Fruit fly (Drosophila melanogaster) whole organism, embryonic: ENCODE results near the gene CG32147.

ENCODE experiments used
- Abd-B ChIP-seq: fragments of 200-800 bp; sonication (Bioruptor generic); optimal IDR thresholded peaks from 2 replicates; lab custom pipeline; 2018; ENCODE audit warnings: missing biosample characterization, mild to moderate bottlenecking, missing genetic modification characterization, moderate library complexity
- Awh ChIP-seq: fragments of 200-800 bp; sonication (Bioruptor generic); IDR thresholded peaks from 2 replicates; pipeline ENCODE4, ENCODE4 v1.3.6; 2022; ENCODE audit warnings: missing biosample characterization, missing genetic modification characterization
- CG11560 ChIP-seq: fragments of 200-800 bp; sonication (Bioruptor generic); IDR thresholded peaks from 3 replicates; pipeline ENCODE4 v1.3.6; 2022; ENCODE audit warnings: missing biosample characterization, missing genetic modification characterization
- CG14014 ChIP-seq: fragments of 200-800 bp; sonication (Bioruptor generic); IDR thresholded peaks from 2 replicates; pipeline ENCODE4 v1.3.6; 2022; ENCODE audit warnings: missing biosample characterization, missing genetic modification characterization
- CG17186 ChIP-seq: fragments of 200-800 bp; sonication (Bioruptor generic); optimal IDR thresholded peaks from 3 replicates; lab custom pipeline; 2017; ENCODE audit warnings: missing biosample characterization, missing genetic modification reagents, missing genetic modification characterization
- CG18011 ChIP-seq: fragments of 200-800 bp; sonication (Bioruptor generic); optimal IDR thresholded peaks from 2 replicates; lab custom pipeline; 2017; ENCODE audit warnings: missing biosample characterization, missing genetic modification characterization, mild to moderate bottlenecking, moderate library complexity, missing genotype
- CG18262 ChIP-seq: fragments of 200-800 bp; optimal IDR thresholded peaks from 3 replicates; lab custom pipeline; 2019; ENCODE audit warnings: missing biosample characterization, mild to moderate bottlenecking, missing genetic modification characterization, moderate library complexity
- CG42726 ChIP-seq: fragments of 200-800 bp; sonication (Bioruptor generic); IDR thresholded peaks from 2 replicates; pipeline ENCODE4 v1.3.6; 2022; ENCODE audit warnings: missing biosample characterization, missing genetic modification characterization; ENCODE audit not compliant: partially characterized antibody
- CG5180 ChIP-seq: fragments of 200-800 bp; sonication (Bioruptor generic); optimal IDR thresholded peaks from 3 replicates; lab custom pipeline; 2017; ENCODE audit warnings: missing biosample characterization, missing genetic modification characterization, mild to moderate bottlenecking, moderate library complexity, missing genetic modification reagents
- CG6683 ChIP-seq: fragments of 200-800 bp; sonication (Bioruptor generic); optimal IDR thresholded peaks from 2 replicates; lab custom pipeline; 2017; ENCODE audit warnings: missing biosample characterization, mild to moderate bottlenecking, missing genetic modification characterization, missing genetic modification reagents
- CG6765 ChIP-seq: fragments of 200-800 bp; sonication (Bioruptor generic); optimal IDR thresholded peaks from 3 replicates; lab custom pipeline; 2017; ENCODE audit warnings: missing biosample characterization, mild to moderate bottlenecking, missing genetic modification characterization
- CG9932 ChIP-seq: fragments of 200-800 bp; sonication (Bioruptor generic); IDR thresholded peaks from 2 replicates; pipeline ENCODE4 v1.3.6; 2022; ENCODE audit warnings: missing biosample characterization, missing genetic modification characterization
- CkIIα-i1 ChIP-seq: fragments of 200-800 bp; sonication (Bioruptor generic); IDR thresholded peaks from 2 replicates; pipeline ENCODE4 v1.3.6; 2022; ENCODE audit warnings: missing biosample characterization, missing genetic modification characterization
- Drgx ChIP-seq: fragments of 200-800 bp; sonication (Bioruptor generic); IDR thresholded peaks from 2 replicates; pipeline ENCODE4 v1.3.6; 2022; ENCODE audit warnings: missing biosample characterization, missing genetic modification characterization
- ERR ChIP-seq: fragments of 200-800 bp; sonication (Bioruptor generic); optimal IDR thresholded peaks from 2 replicates; lab custom pipeline; 2016; ENCODE audit warnings: missing biosample characterization, missing genetic modification characterization
- Hmr ChIP-seq: fragments of 200-800 bp; sonication (Bioruptor generic); optimal IDR thresholded peaks from 3 replicates; lab custom pipeline; 2017; ENCODE audit warnings: mild to moderate bottlenecking, missing biosample characterization, missing genetic modification reagents, missing genetic modification characterization
- Max ChIP-seq: fragments of 200-800 bp; sonication (Bioruptor generic); optimal IDR thresholded peaks from 2 replicates; lab custom pipeline; 2016; ENCODE audit warnings: missing biosample characterization, mild to moderate bottlenecking, missing genetic modification characterization
- Med ChIP-seq: fragments of 200-800 bp; sonication (Bioruptor generic); peaks from one replicate; lab custom pipeline; 2016; ENCODE audit warnings: missing biosample characterization, missing genetic modification characterization, mild to moderate bottlenecking, inconsistent platforms, moderate library complexity
- Pdp1 ChIP-seq, 2 experiments: fragments of 200-800 bp; sonication (Bioruptor generic); optimal IDR thresholded peaks; 3 replicates each; lab custom pipeline; 2016; ENCODE audit warnings: missing biosample characterization in 2 of 2, missing genetic modification characterization in 2 of 2, mild to moderate bottlenecking in 1 of 2, moderate library complexity in 1 of 2
- Xbp1 ChIP-seq: fragments of 200-800 bp; sonication (Bioruptor generic); optimal IDR thresholded peaks from 3 replicates; lab custom pipeline; 2016; ENCODE audit warnings: missing biosample characterization, mild to moderate bottlenecking, missing genetic modification characterization
- ab ChIP-seq: fragments of 200-800 bp; sonication (Bioruptor generic); optimal IDR thresholded peaks from 2 replicates; lab custom pipeline; 2016; ENCODE audit warnings: missing biosample characterization, missing genetic modification characterization
- abd-A ChIP-seq: fragments of 200-800 bp; sonication (Bioruptor generic); optimal IDR thresholded peaks from 3 replicates; lab custom pipeline; 2019; ENCODE audit warnings: missing biosample characterization, mild to moderate bottlenecking, missing genetic modification characterization, moderate library complexity
- az2 ChIP-seq: fragments of 200-800 bp; sonication (Bioruptor generic); optimal IDR thresholded peaks from 3 replicates; lab custom pipeline; 2016; ENCODE audit warnings: missing biosample characterization, missing genetic modification characterization
- bab2 ChIP-seq: fragments of 200-800 bp; sonication (Bioruptor generic); optimal IDR thresholded peaks from 2 replicates; lab custom pipeline; 2016; ENCODE audit warnings: missing biosample characterization, missing genetic modification characterization
- cad ChIP-seq: fragments of >200 bp; optimal IDR thresholded peaks from 2 replicates; lab custom pipeline; 2017; ENCODE audit warnings: missing biosample characterization, missing genetic modification characterization
- cg ChIP-seq: fragments of 200-800 bp; sonication (Bioruptor generic); optimal IDR thresholded peaks from 3 replicates; lab custom pipeline; 2019; ENCODE audit warnings: missing biosample characterization, mild to moderate bottlenecking, missing genetic modification characterization, moderate library complexity
- ci ChIP-seq: fragments of 200-800 bp; sonication (Bioruptor generic); IDR thresholded peaks from 3 replicates; pipeline ENCODE4 v1.3.6; 2022; ENCODE audit warnings: missing biosample characterization, missing genetic modification characterization
- gce ChIP-seq: fragments of 200-800 bp; sonication (Bioruptor generic); IDR thresholded peaks from 3 replicates; pipeline ENCODE4 v1.3.6; 2022; ENCODE audit warnings: missing biosample characterization, missing genetic modification characterization
- grn ChIP-seq: fragments of 200-800 bp; sonication (Bioruptor generic); optimal IDR thresholded peaks from 3 replicates; lab custom pipeline; 2017; ENCODE audit warnings: missing biosample characterization, missing genetic modification characterization
- gsb ChIP-seq: fragments of 200-800 bp; sonication (Bioruptor generic); IDR thresholded peaks from 2 replicates; pipeline ENCODE4 v1.3.6; 2022; ENCODE audit warnings: missing biosample characterization, missing genetic modification characterization
- kah ChIP-seq: fragments of 200-800 bp; sonication (Bioruptor generic); optimal IDR thresholded peaks from 2 replicates; lab custom pipeline; 2018; ENCODE audit warnings: missing biosample characterization, mild to moderate bottlenecking, missing genetic modification characterization
- knrl ChIP-seq: fragments of 200-800 bp; sonication (Bioruptor generic); IDR thresholded peaks from 3 replicates; pipeline ENCODE4 v1.3.6; 2022; ENCODE audit warnings: missing biosample characterization, missing genetic modification characterization; ENCODE audit not compliant: partially characterized antibody
- otp ChIP-seq: fragments of 200-800 bp; sonication (Bioruptor generic); IDR thresholded peaks from 3 replicates; pipeline ENCODE4, ENCODE4 v1.3.6; 2022; ENCODE audit warnings: missing biosample characterization, missing genetic modification characterization
- phol ChIP-seq: fragments of 200-800 bp; sonication (Bioruptor generic); optimal IDR thresholded peaks from 3 replicates; lab custom pipeline; 2018; ENCODE audit warnings: missing biosample characterization, mild to moderate bottlenecking, missing genetic modification characterization, moderate library complexity
- psq ChIP-seq: fragments of 200-800 bp; sonication (Bioruptor generic); optimal IDR thresholded peaks from 2 replicates; lab custom pipeline; 2017; ENCODE audit warnings: missing biosample characterization, missing genetic modification characterization
- ranshi ChIP-seq: fragments of 200-800 bp; sonication (Bioruptor generic); IDR thresholded peaks from 2 replicates; pipeline ENCODE4 v1.3.6; 2022; ENCODE audit warnings: missing biosample characterization, missing genetic modification characterization
- row ChIP-seq: fragments of 200-800 bp; sonication (Bioruptor generic); IDR thresholded peaks from 3 replicates; pipeline ENCODE4 v1.3.6; 2022; ENCODE audit warnings: missing biosample characterization, missing genetic modification characterization
- sim ChIP-seq: fragments of 200-800 bp; sonication (Bioruptor generic); IDR thresholded peaks from 2 replicates; pipeline ENCODE4 v1.3.6; 2022; ENCODE audit warnings: missing biosample characterization, missing genetic modification characterization
- sisA ChIP-seq: fragments of 200-800 bp; sonication (Bioruptor generic); IDR thresholded peaks from 2 replicates; pipeline ENCODE4 v1.3.6; 2022; ENCODE audit warnings: missing biosample characterization, missing genetic modification characterization
- slbo ChIP-seq: fragments of 200-800 bp; sonication (Bioruptor generic); IDR thresholded peaks from 2 replicates; pipeline ENCODE4 v1.3.6; 2022; ENCODE audit warnings: missing biosample characterization, missing genetic modification characterization
- vnd ChIP-seq: fragments of 200-800 bp; sonication (Bioruptor generic); IDR thresholded peaks from 3 replicates; pipeline ENCODE4 v1.3.6; 2022; ENCODE audit warnings: missing biosample characterization, missing genetic modification characterization; ENCODE audit not compliant: partially characterized antibody
- yki ChIP-seq: fragments of >200 bp; optimal IDR thresholded peaks from 3 replicates; lab custom pipeline; 2018

CG32147 gene

dm6 chr3L:15140268-15140957, 3.4 kb downstream of the CG32147 start:
- 0 out of 2 replicates have a peak, but pooled peaks have one; percentile 17 for TF ChIP-seq Drgx
- TF ChIP-seq Xbp1: peak; percentile 88
- no peak for TF ChIP-seq psq (GFP tag; lab: Kevin White, UChicago)
- no peak for TF ChIP-seq sisA (GFP tag; lab: Robert Waterston, UW)
- no peak for TF ChIP-seq CkIIα-i1 (GFP tag; lab: Robert Waterston, UW)
- TF ChIP-seq CG17186 (GFP tag; lab: Kevin White, UChicago): no peak
- TF ChIP-seq CG5180 (GFP tag; lab: Kevin White, UChicago): no peak
- peak; percentile 47; the same call in 1 of the 3 replicates for TF ChIP-seq CG11560
- TF ChIP-seq CG9932 (GFP tag; lab: Robert Waterston, UW): peak; percentile 46; the same call in 1 of the 2 replicates
- TF ChIP-seq ranshi (GFP tag; lab: Robert Waterston, UW): no peak
- no peak for TF ChIP-seq ERR
- no peak for TF ChIP-seq CG6765 (GFP tag; lab: Kevin White, UChicago)
- TF ChIP-seq bab2: no peak
- TF ChIP-seq Med: peak; percentile 76
- 0 out of 3 replicates have a peak, but pooled peaks have one; percentile 21 for TF ChIP-seq ci (GFP tag; lab: Robert Waterston, UW)
- no peak for TF ChIP-seq ab (GFP tag; lab: Kevin White, UChicago)
- no peak for TF ChIP-seq CG18262 (tag; lab: Kevin White, UChicago)
- peak; percentile 74 for TF ChIP-seq phol (tag; lab: Kevin White, UChicago)
- no peak for TF ChIP-seq vnd (GFP tag; lab: Robert Waterston, UW)
- no peak for TF ChIP-seq gce (GFP tag; lab: Robert Waterston, UW)
- TF ChIP-seq knrl: no peak
- peak in 1 of 2 experiments; percentile 85 for TF ChIP-seq Pdp1 (GFP tag; optimal IDR thresholded peaks at IDR 0.05; lab: Kevin White, UChicago)
- TF ChIP-seq az2 (GFP tag; lab: Kevin White, UChicago): no peak
- 0 out of 2 replicates have a peak, but pooled peaks have one; percentile 30 for TF ChIP-seq gsb (GFP tag; lab: Robert Waterston, UW)
- TF ChIP-seq Hmr (GFP tag; lab: Kevin White, UChicago): no peak
- 0 out of 2 replicates have a peak, but pooled peaks have one; percentile 10 for TF ChIP-seq slbo
- TF ChIP-seq abd-A (tag; lab: Kevin White, UChicago): no peak
- peak; percentile 31 for TF ChIP-seq row (GFP tag; lab: Robert Waterston, UW)
- TF ChIP-seq grn (GFP tag; lab: Kevin White, UChicago): peak; percentile 24
- TF ChIP-seq Max (GFP tag; lab: Kevin White, UChicago): no peak
- TF ChIP-seq CG6683 (GFP tag; lab: Kevin White, UChicago): no peak
- TF ChIP-seq Abd-B (GFP tag; lab: Kevin White, UChicago): no peak
- TF ChIP-seq CG42726: peak; percentile 39; the same call in 1 of the 2 replicates
- TF ChIP-seq cg: no peak
- TF ChIP-seq otp (GFP tag; lab: Robert Waterston, UW): no peak
- peak; percentile 25 for TF ChIP-seq cad (GFP tag; lab: Kevin White, UChicago)
- no peak for TF ChIP-seq kah (GFP tag; lab: Kevin White, UChicago)
- TF ChIP-seq yki (lab: Kevin White, UChicago): no peak
- 0 out of 2 replicates have a peak, but pooled peaks have one; percentile 15 for TF ChIP-seq sim
- no peak for TF ChIP-seq CG14014 (GFP tag; lab: Robert Waterston, UW)
- TF ChIP-seq CG18011 (GFP tag; lab: Kevin White, UChicago): no peak
- TF ChIP-seq Awh (GFP tag; lab: Robert Waterston, UW): 0 out of 2 replicates have a peak, but pooled peaks have one; percentile 6
